Worm (Caenorhabditis elegans) whole organism, early embryonic: ENCODE results near the gene ubxn-5.

Source experiments
- ama-1 ChIP-seq: fragments of 150-350 bp; optimal IDR thresholded peaks from 2 replicates; lab custom pipeline; 2014
- ets-7 ChIP-seq: sonication (generic microtip); optimal IDR thresholded peaks from 2 replicates; lab custom pipeline; 2016; ENCODE audit warnings: missing genotype, missing genetic modification characterization, missing compliant biosample characterization
- scrt-1 ChIP-seq: fragments of 200-800 bp; sonication (Bioruptor generic); IDR thresholded peaks from 2 replicates; pipeline ENCODE4 v1.3.6; 2022; ENCODE audit warnings: missing genetic modification characterization, missing compliant biosample characterization

- TF ChIP-seq ets-7: no peak
- TF ChIP-seq scrt-1 (GFP tag; lab: Robert Waterston, UW): no peak
- no peak for TF ChIP-seq ama-1 (lab: Kevin White, UChicago)
Measured at ce11 chrII:10198486-10198885, 35.8 kb downstream of the ubxn-5 start.
